Fruit fly (Drosophila melanogaster): ENCODE results near the gene PpD6.

- TF ChIP-seq CG8478 (optimal IDR thresholded peaks at IDR 0.05) (no peak), CTCF (optimal IDR thresholded peaks at IDR 0.05) (no peak)
Measured at dm6 chr2L:3145897-3146296, 36.4 kb downstream of the PpD6 start.

All from S2 (cell line).